Worm (Caenorhabditis elegans) whole organism, L3 larva: ENCODE measurements around the gene hsp-12.3.

Experiments
- aly-2 ChIP-seq: fragments of 150-350 bp; optimal IDR thresholded peaks from 2 replicates; lab custom pipeline; 2014; ENCODE audit warnings: missing biosample characterization, missing genetic modification characterization
- ama-1 ChIP-seq: fragments of 150-350 bp; optimal IDR thresholded peaks from 2 replicates; lab custom pipeline; 2018
- ceh-28 ChIP-seq: fragments of 150-350 bp; optimal IDR thresholded peaks from 2 replicates; lab custom pipeline; 2014; ENCODE audit warnings: missing biosample characterization, missing genetic modification reagents, missing genetic modification characterization
- egl-27 ChIP-seq: sonication (generic microtip); optimal IDR thresholded peaks from 4 replicates; lab custom pipeline; 2017; ENCODE audit warnings: missing biosample characterization, missing genetic modification reagents, missing genetic modification characterization
- fkh-10 ChIP-seq: sonication (generic microtip); optimal IDR thresholded peaks from 2 replicates; lab custom pipeline; 2017; ENCODE audit warnings: missing biosample characterization, missing genetic modification reagents, missing genetic modification characterization
- fkh-2 ChIP-seq: fragments of 150-350 bp; optimal IDR thresholded peaks from 2 replicates; lab custom pipeline; 2014; ENCODE audit warnings: missing biosample characterization, missing genetic modification reagents, missing genetic modification characterization
- nhr-237 ChIP-seq: fragments of 150-350 bp; optimal IDR thresholded peaks from 2 replicates; lab custom pipeline; 2014; ENCODE audit warnings: missing biosample characterization, missing genetic modification characterization
- nhr-25 ChIP-seq: sonication (generic microtip); optimal IDR thresholded peaks from 2 replicates; lab custom pipeline; 2017; ENCODE audit warnings: missing biosample characterization, missing genetic modification characterization
- nhr-28 ChIP-seq: fragments of 150-350 bp; optimal IDR thresholded peaks from 2 replicates; lab custom pipeline; 2014; ENCODE audit warnings: missing biosample characterization, missing genetic modification characterization
- nhr-76 ChIP-seq: fragments of 150-350 bp; sonication (generic microtip); optimal IDR thresholded peaks from 5 replicates; lab custom pipeline; 2014; ENCODE audit warnings: missing biosample characterization, missing genetic modification characterization
- nhr-77 ChIP-seq: fragments of 150-350 bp; optimal IDR thresholded peaks from 2 replicates; lab custom pipeline; 2014; ENCODE audit warnings: missing biosample characterization, missing genetic modification characterization
- skn-1 ChIP-seq: fragments of 150-350 bp; optimal IDR thresholded peaks from 2 replicates; lab custom pipeline; 2014; ENCODE audit warnings: missing biosample characterization, missing genetic modification characterization
- ztf-4 ChIP-seq: fragments of 150-350 bp; optimal IDR thresholded peaks from 2 replicates; lab custom pipeline; 2014; ENCODE audit warnings: missing biosample characterization, missing genetic modification characterization

DNA sequence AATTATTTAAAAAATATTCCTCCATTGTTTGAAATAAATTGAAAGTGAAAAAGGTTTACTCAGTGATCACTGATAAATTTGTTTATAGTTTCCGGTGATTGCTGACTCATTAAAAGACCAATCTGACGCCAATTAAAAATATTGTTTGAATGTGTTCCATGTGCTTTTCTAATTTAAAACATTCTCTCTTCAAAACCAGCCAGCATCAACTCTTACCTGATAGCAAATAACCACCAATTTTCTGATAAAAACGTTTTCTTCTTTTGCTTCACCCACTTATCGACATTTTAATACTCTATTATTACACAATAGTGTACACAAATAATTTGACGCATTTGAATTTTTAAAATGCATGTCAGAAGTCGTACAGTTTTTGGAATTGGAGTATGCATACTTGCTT is 43.6 kb downstream of the hsp-12.3 start, which contains the start of gene F56D5.6:
- TF ChIP-seq fkh-10 (GFP tag; lab: Kevin White, UChicago) = no peak
- no peak for TF ChIP-seq fkh-2 (tag; lab: Kevin White, UChicago)
- TF ChIP-seq egl-27 (tag; lab: Kevin White, UChicago) = no peak
- no peak for TF ChIP-seq skn-1 (tag; lab: Kevin White, UChicago)
- TF ChIP-seq ceh-28 (tag; lab: Kevin White, UChicago) = no peak
- no peak for TF ChIP-seq nhr-77 (tag; lab: Kevin White, UChicago)
- TF ChIP-seq nhr-25 (tag; lab: Kevin White, UChicago) = no peak
- TF ChIP-seq nhr-76 (tag; lab: Kevin White, UChicago) = no peak
- no peak for TF ChIP-seq aly-2
- TF ChIP-seq nhr-237 (tag; lab: Kevin White, UChicago) = no peak
- TF ChIP-seq ztf-4 = no peak
- no peak for TF ChIP-seq ama-1
- no peak for TF ChIP-seq nhr-28
